Worm (Caenorhabditis elegans) whole organism, mixed stage, embryonic: Measurements from ENCODE around the gene C18H7.11.

Source experiments
- M03D4.4 ChIP-seq: sonication (generic microtip); optimal IDR thresholded peaks from 2 replicates; lab custom pipeline; 2017; ENCODE audit warnings: mild to moderate bottlenecking, missing genetic modification characterization, missing compliant biosample characterization
- bed-3 ChIP-seq: fragments of 200-800 bp; sonication (Bioruptor generic); optimal IDR thresholded peaks from 3 replicates; lab custom pipeline; 2018; ENCODE audit warnings: mild to moderate bottlenecking, missing genetic modification characterization, moderate library complexity, missing compliant biosample characterization
- blmp-1 ChIP-seq: fragments of 150-350 bp; optimal IDR thresholded peaks from 2 replicates; lab custom pipeline; 2014; ENCODE audit warnings: missing biosample characterization, missing genetic modification characterization
- ceh-39 ChIP-seq: fragments of 150-350 bp; optimal IDR thresholded peaks from 2 replicates; lab custom pipeline; 2014; ENCODE audit warnings: missing biosample characterization, missing genetic modification characterization
- ceh-43 ChIP-seq: fragments of 200-800 bp; sonication (Bioruptor generic); optimal IDR thresholded peaks from 2 replicates; lab custom pipeline; 2018; ENCODE audit warnings: mild to moderate bottlenecking, missing genetic modification characterization, moderate library complexity, missing compliant biosample characterization
- ceh-83 ChIP-seq: fragments of 200-800 bp; sonication (Bioruptor generic); optimal IDR thresholded peaks from 2 replicates; lab custom pipeline; 2018; ENCODE audit warnings: mild to moderate bottlenecking, missing genetic modification characterization, missing compliant biosample characterization
- ces-1 ChIP-seq: fragments of 150-350 bp; optimal IDR thresholded peaks from 2 replicates; lab custom pipeline; 2014; ENCODE audit warnings: missing biosample characterization, missing genetic modification reagents, missing genetic modification characterization
- cnd-1 ChIP-seq: fragments of 200-800 bp; sonication (Bioruptor generic); optimal IDR thresholded peaks from 2 replicates; lab custom pipeline; 2018; ENCODE audit warnings: mild to moderate bottlenecking, missing genetic modification characterization, missing compliant biosample characterization
- drap-1 ChIP-seq: fragments of 200-800 bp; sonication (Bioruptor generic); optimal IDR thresholded peaks from 3 replicates; lab custom pipeline; 2018; ENCODE audit warnings: mild to moderate bottlenecking, missing genetic modification characterization, missing compliant biosample characterization
- elt-1 ChIP-seq: sonication (generic microtip); optimal IDR thresholded peaks from 2 replicates; lab custom pipeline; 2017; ENCODE audit warnings: missing genetic modification characterization, mild to moderate bottlenecking, missing compliant biosample characterization, antibody characterized with exemption, moderate library complexity, borderline replicate concordance; ENCODE audit not compliant: insufficient read depth
- elt-3 ChIP-seq: fragments of 150-350 bp; optimal IDR thresholded peaks from 2 replicates; lab custom pipeline; 2014; ENCODE audit warnings: missing biosample characterization, missing genetic modification characterization
- flh-1 ChIP-seq: fragments of 200-800 bp; sonication (Bioruptor generic); optimal IDR thresholded peaks from 2 replicates; lab custom pipeline; 2018; ENCODE audit warnings: mild to moderate bottlenecking, missing genetic modification characterization, moderate library complexity, missing compliant biosample characterization
- ham-2 ChIP-seq: fragments of 200-800 bp; sonication (Bioruptor generic); optimal IDR thresholded peaks from 2 replicates; lab custom pipeline; 2018; ENCODE audit warnings: mild to moderate bottlenecking, missing genetic modification characterization, missing compliant biosample characterization
- hlh-1 ChIP-seq: fragments of 150-350 bp; optimal IDR thresholded peaks from 2 replicates; lab custom pipeline; 2014; ENCODE audit warnings: missing biosample characterization, missing genetic modification reagents, missing genetic modification characterization
- lin-13 ChIP-seq: fragments of 150-350 bp; optimal IDR thresholded peaks from 2 replicates; lab custom pipeline; 2014; ENCODE audit warnings: missing biosample characterization, missing genetic modification characterization
- lsy-2 ChIP-seq: fragments of 150-350 bp; optimal IDR thresholded peaks from 2 replicates; lab custom pipeline; 2014; ENCODE audit warnings: missing biosample characterization, missing genetic modification characterization
- mab-5 ChIP-seq: fragments of 150-350 bp; optimal IDR thresholded peaks from 2 replicates; lab custom pipeline; 2014; ENCODE audit warnings: missing biosample characterization, missing genetic modification characterization
- mep-1 ChIP-seq: fragments of 150-350 bp; optimal IDR thresholded peaks from 2 replicates; lab custom pipeline; 2017; ENCODE audit warnings: missing biosample characterization, missing genetic modification reagents, missing genetic modification characterization, inconsistent platforms
- mls-2 ChIP-seq: sonication (generic microtip); optimal IDR thresholded peaks from 2 replicates; lab custom pipeline; 2016; ENCODE audit warnings: mild to moderate bottlenecking, missing genetic modification characterization, moderate library complexity, missing compliant biosample characterization
- nhr-12 ChIP-seq: fragments of 150-350 bp; optimal IDR thresholded peaks from 2 replicates; lab custom pipeline; 2014; ENCODE audit warnings: missing biosample characterization, missing genetic modification characterization
- nhr-2 ChIP-seq: fragments of 150-350 bp; optimal IDR thresholded peaks from 2 replicates; lab custom pipeline; 2014; ENCODE audit warnings: missing biosample characterization, missing genetic modification characterization
- nhr-237 ChIP-seq: fragments of 150-350 bp; optimal IDR thresholded peaks from 2 replicates; lab custom pipeline; 2014; ENCODE audit warnings: missing biosample characterization, missing genetic modification characterization
- nhr-28 ChIP-seq: fragments of 150-350 bp; optimal IDR thresholded peaks from 2 replicates; lab custom pipeline; 2014; ENCODE audit warnings: missing biosample characterization, missing genetic modification characterization
- nhr-76 ChIP-seq: sonication (generic microtip); optimal IDR thresholded peaks from 2 replicates; lab custom pipeline; 2017; ENCODE audit warnings: missing biosample characterization, missing genetic modification characterization
- pha-4 ChIP-seq: fragments of 150-350 bp; optimal IDR thresholded peaks from 2 replicates; lab custom pipeline; 2018; ENCODE audit warnings: missing biosample characterization, missing genetic modification reagents, missing genetic modification characterization
- sem-2 ChIP-seq: fragments of 200-800 bp; sonication (Bioruptor generic); optimal IDR thresholded peaks from 2 replicates; lab custom pipeline; 2018; ENCODE audit warnings: mild to moderate bottlenecking, missing genetic modification characterization, missing compliant biosample characterization
- snpc-4 ChIP-seq: fragments of 150-350 bp; optimal IDR thresholded peaks from 2 replicates; lab custom pipeline; 2014; ENCODE audit warnings: missing biosample characterization, missing genetic modification characterization
- tbx-8 ChIP-seq: fragments of 200-800 bp; sonication (Bioruptor generic); optimal IDR thresholded peaks from 2 replicates; lab custom pipeline; 2018; ENCODE audit warnings: mild to moderate bottlenecking, missing genetic modification characterization, moderate library complexity, missing compliant biosample characterization
- unc-120 ChIP-seq: sonication (generic microtip); optimal IDR thresholded peaks from 2 replicates; lab custom pipeline; 2017; ENCODE audit warnings: missing genetic modification characterization, missing compliant biosample characterization; ENCODE audit not compliant: poor library complexity, severe bottlenecking
- unc-62 ChIP-seq: fragments of 150-350 bp; optimal IDR thresholded peaks from 2 replicates; lab custom pipeline; 2014; ENCODE audit warnings: missing biosample characterization, missing genetic modification reagents, missing genetic modification characterization
- zip-8 ChIP-seq: fragments of 150-350 bp; optimal IDR thresholded peaks from 2 replicates; lab custom pipeline; 2014; ENCODE audit warnings: missing biosample characterization, missing genetic modification characterization
- ztf-11 ChIP-seq: fragments of 150-350 bp; optimal IDR thresholded peaks from 2 replicates; lab custom pipeline; 2014; ENCODE audit warnings: missing biosample characterization, missing genetic modification characterization

C18H7.11 gene

ce11 chrIV:622989-623388 lies 26.3 kb downstream of the C18H7.11 start:
- TF ChIP-seq ztf-11: no peak
- TF ChIP-seq nhr-76 (tag; lab: Kevin White, UChicago): no peak
- no peak for TF ChIP-seq lsy-2 (tag; lab: Kevin White, UChicago)
- TF ChIP-seq lin-13 (tag; lab: Kevin White, UChicago): no peak
- TF ChIP-seq elt-1 (tag; lab: Kevin White, UChicago): no peak
- TF ChIP-seq M03D4.4 (tag; lab: Kevin White, UChicago): no peak
- no peak for TF ChIP-seq cnd-1 (tag; lab: Kevin White, UChicago)
- TF ChIP-seq unc-62: no peak
- TF ChIP-seq ceh-43 (GFP tag; lab: Kevin White, UChicago): no peak
- TF ChIP-seq blmp-1 (tag; lab: Kevin White, UChicago): no peak
- no peak for TF ChIP-seq drap-1 (GFP tag; lab: Kevin White, UChicago)
- TF ChIP-seq mep-1 (tag; lab: Kevin White, UChicago): no peak
- no peak for TF ChIP-seq unc-120
- no peak for TF ChIP-seq mab-5
- TF ChIP-seq ham-2: no peak
- TF ChIP-seq ceh-39: no peak
- TF ChIP-seq ceh-83 (GFP tag; lab: Kevin White, UChicago): no peak
- TF ChIP-seq hlh-1 (tag; lab: Kevin White, UChicago): no peak
- TF ChIP-seq snpc-4: no peak
- no peak for TF ChIP-seq pha-4 (tag; lab: Kevin White, UChicago)

- no peak for TF ChIP-seq mab-5
- no peak for TF ChIP-seq elt-3 (tag; lab: Kevin White, UChicago)
- TF ChIP-seq, all 35 proteins: peak for 0
Observed at ce11 chrIV:623876-624275, 27.2 kb downstream of the C18H7.11 start.

DNA sequence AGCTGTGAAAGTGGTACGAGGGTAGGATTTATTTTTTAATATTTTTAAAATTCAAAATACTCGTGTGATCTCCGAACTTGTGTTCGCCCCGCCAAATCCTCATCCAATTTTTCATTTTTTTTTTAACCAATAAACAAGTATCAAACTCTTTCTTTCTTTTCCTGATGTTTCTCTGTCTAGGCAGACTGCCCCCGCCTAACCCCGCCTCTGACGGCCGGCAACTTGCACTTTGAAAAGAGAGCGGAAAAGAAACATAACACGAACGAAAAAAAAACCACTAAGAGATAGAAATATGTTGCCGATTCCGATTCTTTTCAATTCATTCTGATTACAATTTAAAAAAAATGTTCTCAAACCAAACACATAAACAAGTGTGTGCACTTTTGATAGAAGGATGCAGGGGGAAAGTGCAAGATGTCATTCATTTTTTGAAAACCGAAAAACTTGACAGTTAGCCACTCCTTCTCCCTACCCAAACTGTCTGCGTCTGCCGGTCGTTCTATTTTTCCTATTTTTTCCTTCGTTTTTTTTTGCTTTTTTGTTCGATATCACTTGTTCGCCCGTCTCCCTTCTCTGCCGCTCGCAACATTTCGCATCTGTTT lies 29.3 kb downstream of the C18H7.11 start:
- TF ChIP-seq nhr-28: no peak
- no peak for TF ChIP-seq nhr-237 (tag; lab: Kevin White, UChicago)
- TF ChIP-seq mab-5: no peak
- TF ChIP-seq nhr-76 (tag; lab: Kevin White, UChicago): no peak
- TF ChIP-seq mls-2 (tag; lab: Kevin White, UChicago): no peak
- TF ChIP-seq ceh-43 (GFP tag; lab: Kevin White, UChicago): no peak
- TF ChIP-seq flh-1 (GFP tag; lab: Kevin White, UChicago): no peak
- no peak for TF ChIP-seq ztf-11
- TF ChIP-seq snpc-4: no peak
- TF ChIP-seq nhr-2: no peak
- no peak for TF ChIP-seq nhr-12 (tag; lab: Kevin White, UChicago)
- no peak for TF ChIP-seq M03D4.4 (tag; lab: Kevin White, UChicago)
- TF ChIP-seq blmp-1 (tag; lab: Kevin White, UChicago): no peak
- TF ChIP-seq lsy-2 (tag; lab: Kevin White, UChicago): no peak
- TF ChIP-seq elt-3 (tag; lab: Kevin White, UChicago): no peak
- TF ChIP-seq tbx-8: no peak
- TF ChIP-seq pha-4 (tag; lab: Kevin White, UChicago): no peak
- no peak for TF ChIP-seq ces-1 (GFP tag; lab: Kevin White, UChicago)

ce11 chrIV:627237-627636 lies 30.5 kb downstream of the C18H7.11 start, which contains the start of gene nhr-76:
Gene nhr-76 (plus strand): TSS chrIV:627537.
- no peak for TF ChIP-seq unc-62
- TF ChIP-seq M03D4.4 (tag; lab: Kevin White, UChicago): no peak
- TF ChIP-seq ztf-11: no peak
- TF ChIP-seq elt-3 (tag; lab: Kevin White, UChicago): no peak
- no peak for TF ChIP-seq zip-8 (tag; lab: Kevin White, UChicago)
- no peak for TF ChIP-seq bed-3
- no peak for TF ChIP-seq ceh-83 (GFP tag; lab: Kevin White, UChicago)
- TF ChIP-seq lin-13 (tag; lab: Kevin White, UChicago): no peak
- TF ChIP-seq sem-2 (GFP tag; lab: Kevin White, UChicago): no peak
- TF ChIP-seq mep-1 (tag; lab: Kevin White, UChicago): no peak
- no peak for TF ChIP-seq ham-2
- TF ChIP-seq elt-1 (tag; lab: Kevin White, UChicago): no peak
- TF ChIP-seq ces-1 (GFP tag; lab: Kevin White, UChicago): no peak

ce11 chrIV:630598-630997 lies 33.9 kb downstream of the C18H7.11 start:
- no peak for TF ChIP-seq hlh-1 (tag; lab: Kevin White, UChicago)
- no peak for TF ChIP-seq mab-5
